Fruit fly (Drosophila melanogaster) whole organism, adult: ENCODE data around the gene CG15458.

ENCODE experiments used
- CG33017 ChIP-seq: fragments of 200-800 bp; sonication (Bioruptor generic); optimal IDR thresholded peaks from 2 replicates; lab custom pipeline; 2018; ENCODE audit warnings: missing biosample characterization, mild to moderate bottlenecking, missing genetic modification characterization, moderate library complexity
- CG7101 ChIP-seq: fragments of 200-800 bp; sonication (Bioruptor generic); optimal IDR thresholded peaks from 2 replicates; lab custom pipeline; 2018; ENCODE audit warnings: missing biosample characterization, mild to moderate bottlenecking, missing genetic modification characterization, moderate library complexity
- cic ChIP-seq: fragments of 200-800 bp; sonication (Bioruptor generic); optimal IDR thresholded peaks from 2 replicates; lab custom pipeline; 2017; ENCODE audit warnings: missing biosample characterization, mild to moderate bottlenecking, missing genetic modification characterization, moderate library complexity
- tj ChIP-seq: fragments of 200-800 bp; sonication (Bioruptor generic); optimal IDR thresholded peaks from 3 replicates; lab custom pipeline; 2017; ENCODE audit warnings: missing biosample characterization, mild to moderate bottlenecking, missing genetic modification characterization, moderate library complexity

- TF ChIP-seq cic (no peak), tj (GFP tag; lab: Kevin White, UChicago) (peak; percentile 3), CG33017 (tag; lab: Kevin White, UChicago) (no peak), CG7101 (no peak)
Observed at dm6 chrX:20418864-20419263, 4.9 kb upstream of the CG15458 start, which contains the start of gene Obp19c.
